ENCODE assay signal across 8 worm cellular contexts in the genomic region with DNA sequence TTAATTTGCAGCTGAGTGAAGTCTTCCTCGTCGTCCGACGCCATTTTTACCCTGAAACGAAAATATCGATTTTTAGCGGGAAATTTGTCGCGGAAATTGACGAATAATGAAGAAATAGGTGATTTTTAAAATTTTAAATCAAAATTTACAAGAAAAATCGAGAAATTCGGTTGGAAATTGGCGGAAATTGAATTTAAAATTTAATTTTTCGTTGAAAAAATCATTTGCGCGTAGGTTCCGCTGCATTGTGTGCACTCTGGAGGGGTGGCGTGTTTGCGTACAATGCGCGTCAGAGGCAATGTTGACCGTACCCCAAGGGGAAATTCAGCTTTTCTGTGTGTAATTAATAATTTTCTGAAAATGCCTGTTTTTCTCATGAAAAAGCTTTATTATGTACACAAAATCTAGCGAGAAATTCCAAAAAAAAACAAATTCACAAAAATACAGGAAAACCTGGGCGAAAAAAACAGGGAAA.
TF ChIP-seq lines count a peak whose summit lies in the region.

A gene (minus strand): TSS at position 51 of the 475 bp plus-strand sequence.

TF ChIP-seq in whole organism, L1 larva, 84 proteins besides CTCF, POLR2A, EP300 and RAD21 (continues in another document):
- peak; percentile 51; the same call in 1 of the 2 replicates for TF ChIP-seq ceh-88 (GFP tag; IDR thresholded peaks at IDR 0.05; lab: Robert Waterston, UW)
- TF ChIP-seq lsy-2 (tag; optimal IDR thresholded peaks at IDR 0.05; lab: Kevin White, UChicago): peak; percentile 90 to 98
- TF ChIP-seq snu-23 (GFP tag; optimal IDR thresholded peaks at IDR 0.05; lab: Kevin White, UChicago): peak; percentile 57
- TF ChIP-seq mef-2 (tag; optimal IDR thresholded peaks at IDR 0.05; lab: Kevin White, UChicago): no peak
- TF ChIP-seq blmp-1 (tag; optimal IDR thresholded peaks at IDR 0.05; lab: Kevin White, UChicago): peak; percentile 33
- no peak for TF ChIP-seq sptf-1 (tag; optimal IDR thresholded peaks at IDR 0.05; lab: Kevin White, UChicago)
- TF ChIP-seq sup-37 (GFP tag; optimal IDR thresholded peaks at IDR 0.05; lab: Kevin White, UChicago): no peak
- no peak for TF ChIP-seq nhr-76 (tag; optimal IDR thresholded peaks at IDR 0.05; lab: Kevin White, UChicago)
- TF ChIP-seq dsc-1 (tag; optimal IDR thresholded peaks at IDR 0.05; lab: Kevin White, UChicago): peak; percentile 13
- TF ChIP-seq Y116A8C.19 (tag; optimal IDR thresholded peaks at IDR 0.05; lab: Kevin White, UChicago; ENCODE audit: borderline replicate concordance): no peak

TF ChIP-seq in whole organism, L2 larva, 48 proteins besides CTCF, POLR2A, EP300 and RAD21 (continues in another document):
- TF ChIP-seq nhr-10 (tag; optimal IDR thresholded peaks at IDR 0.05; lab: Kevin White, UChicago) (no peak), C34F6.9 (tag; optimal IDR thresholded peaks at IDR 0.05; lab: Kevin White, UChicago) (peak; percentile 42), lin-13 (GFP tag; optimal IDR thresholded peaks at IDR 0.05; lab: Kevin White, UChicago) (peak; percentile 69), nhr-237 (tag; optimal IDR thresholded peaks at IDR 0.05; lab: Kevin White, UChicago) (no peak), lin-11 (tag; optimal IDR thresholded peaks at IDR 0.05; lab: Kevin White, UChicago) (peak; percentile 5), ama-1 (optimal IDR thresholded peaks at IDR 0.05; lab: Kevin White, UChicago) (peak; percentile 74), gmeb-1 (tag; optimal IDR thresholded peaks at IDR 0.05; lab: Kevin White, UChicago) (peak; percentile 49), sma-3 (GFP tag; optimal IDR thresholded peaks at IDR 0.05; lab: Kevin White, UChicago) (peak; percentile 21), egl-27 (tag; optimal IDR thresholded peaks at IDR 0.05; lab: Kevin White, UChicago) (peak; percentile 15), crh-2 (tag; optimal IDR thresholded peaks at IDR 0.05; lab: Kevin White, UChicago) (peak; percentile 56), nhr-25 (tag; optimal IDR thresholded peaks at IDR 0.05; lab: Kevin White, UChicago) (peak; percentile 60)

TF ChIP-seq in whole organism, L3 larva, 47 proteins besides CTCF, POLR2A, EP300 and RAD21 (continues in another document):
- peak; percentile 66 for TF ChIP-seq pha-4 (tag; optimal IDR thresholded peaks at IDR 0.05; lab: Kevin White, UChicago)
- peak; percentile 2 for TF ChIP-seq jun-1 (tag; optimal IDR thresholded peaks at IDR 0.05; lab: Kevin White, UChicago)
- TF ChIP-seq nhr-25 (tag; optimal IDR thresholded peaks at IDR 0.05; lab: Kevin White, UChicago): peak; percentile 6
- peak; percentile 50 for TF ChIP-seq ceh-28 (tag; optimal IDR thresholded peaks at IDR 0.05; lab: Kevin White, UChicago)
- no peak for TF ChIP-seq snpc-4 (tag; optimal IDR thresholded peaks at IDR 0.05; lab: Kevin White, UChicago)
- TF ChIP-seq nfya-1 (tag; optimal IDR thresholded peaks at IDR 0.05; lab: Kevin White, UChicago; ENCODE audit: insufficient read depth): peak; percentile 72
- no peak for TF ChIP-seq nhr-28 (tag; optimal IDR thresholded peaks at IDR 0.05; lab: Kevin White, UChicago)
- peak; percentile 3 for TF ChIP-seq egl-5 (tag; optimal IDR thresholded peaks at IDR 0.05; lab: Kevin White, UChicago)
- TF ChIP-seq elt-2 (tag; optimal IDR thresholded peaks at IDR 0.05; lab: Kevin White, UChicago): peak; percentile 38
- peak; percentile 86 for TF ChIP-seq ama-1 (optimal IDR thresholded peaks at IDR 0.05; lab: Kevin White, UChicago)
- peak; percentile 30 for TF ChIP-seq nhr-23 (tag; optimal IDR thresholded peaks at IDR 0.05; lab: Kevin White, UChicago)

TF ChIP-seq in whole organism, L4 larva, 104 proteins besides CTCF, POLR2A, EP300 and RAD21 (continues in another document):
- TF ChIP-seq mep-1 (tag; optimal IDR thresholded peaks at IDR 0.05; lab: Kevin White, UChicago): peak; percentile 45
- TF ChIP-seq arid-1 (GFP tag; conservative IDR thresholded peaks at IDR 0.05; lab: Robert Waterston, UW): 0 out of 2 replicates have a peak, but pooled peaks have one; percentile 33
- no peak for TF ChIP-seq spr-1 (tag; optimal IDR thresholded peaks at IDR 0.05; lab: Kevin White, UChicago)
- TF ChIP-seq lir-3 (tag; optimal IDR thresholded peaks at IDR 0.05; lab: Kevin White, UChicago): no peak
- TF ChIP-seq gei-8 (GFP tag; optimal IDR thresholded peaks at IDR 0.05; lab: Kevin White, UChicago): no peak
- TF ChIP-seq lin-39 (tag; optimal IDR thresholded peaks at IDR 0.05; lab: Kevin White, UChicago): no peak
- no peak for TF ChIP-seq ceh-62 (tag; optimal IDR thresholded peaks at IDR 0.05; lab: Kevin White, UChicago)
- TF ChIP-seq nhr-25 (tag; optimal IDR thresholded peaks at IDR 0.05; lab: Kevin White, UChicago; ENCODE audit: borderline replicate concordance, insufficient read depth): no peak
- TF ChIP-seq nhr-6 (tag; optimal IDR thresholded peaks at IDR 0.05; lab: Kevin White, UChicago): no peak
- TF ChIP-seq Y5F2A.4 (GFP tag; optimal IDR thresholded peaks at IDR 0.05; lab: Kevin White, UChicago): no peak
- no peak for TF ChIP-seq ztf-7 (tag; optimal IDR thresholded peaks at IDR 0.05; lab: Kevin White, UChicago)

TF ChIP-seq in whole organism, early embryonic, 17 proteins besides CTCF, POLR2A, EP300 and RAD21:
- TF ChIP-seq F13C5.2 (tag; optimal IDR thresholded peaks at IDR 0.05; lab: Kevin White, UChicago) (peak; percentile 51), tbx-11 (GFP tag; IDR thresholded peaks at IDR 0.05; lab: Robert Waterston, UW) (no peak)
TF ChIP-seq in whole organism, early embryonic: peak in this region for 1.

TF ChIP-seq in whole organism, late embryonic, 69 proteins besides CTCF, POLR2A, EP300 and RAD21:
- TF ChIP-seq dve-1 (tag; optimal IDR thresholded peaks at IDR 0.05; lab: Kevin White, UChicago) (no peak), pax-1 (tag; optimal IDR thresholded peaks at IDR 0.05; lab: Kevin White, UChicago) (peak; percentile 84), madf-2 (tag; optimal IDR thresholded peaks at IDR 0.05; lab: Kevin White, UChicago) (peak; percentile 1), tbx-2 (tag; optimal IDR thresholded peaks at IDR 0.05; lab: Kevin White, UChicago) (peak; percentile 4), ceh-19 (GFP tag; optimal IDR thresholded peaks at IDR 0.05; lab: Kevin White, UChicago) (no peak), ceh-48 (tag; optimal IDR thresholded peaks at IDR 0.05; lab: Kevin White, UChicago) (peak; percentile 13), hlh-13 (GFP tag; optimal IDR thresholded peaks at IDR 0.05; lab: Kevin White, UChicago) (no peak), K09A11.1 (tag; optimal IDR thresholded peaks at IDR 0.05; lab: Kevin White, UChicago; ENCODE audit: insufficient read depth) (no peak), mec-3 (tag; optimal IDR thresholded peaks at IDR 0.05; lab: Kevin White, UChicago; ENCODE audit: borderline replicate concordance) (no peak), nfya-1 (tag; optimal IDR thresholded peaks at IDR 0.05; lab: Kevin White, UChicago) (peak; percentile 56), unc-42 (tag; optimal IDR thresholded peaks at IDR 0.05; lab: Kevin White, UChicago) (peak; percentile 53)

TF ChIP-seq in whole organism, mixed stage, embryonic, 35 proteins besides CTCF, POLR2A, EP300 and RAD21:
- TF ChIP-seq ceh-43 (GFP tag; optimal IDR thresholded peaks at IDR 0.05; lab: Kevin White, UChicago) (no peak), ces-1 (GFP tag; optimal IDR thresholded peaks at IDR 0.05; lab: Kevin White, UChicago) (peak; percentile 45), mep-1 (tag; optimal IDR thresholded peaks at IDR 0.05; lab: Kevin White, UChicago) (peak; percentile 1), lin-13 (tag; optimal IDR thresholded peaks at IDR 0.05; lab: Kevin White, UChicago) (peak; percentile 59), unc-120 (tag; optimal IDR thresholded peaks at IDR 0.05; lab: Kevin White, UChicago; ENCODE audit: poor library complexity, severe bottlenecking) (no peak), lsy-2 (tag; optimal IDR thresholded peaks at IDR 0.05; lab: Kevin White, UChicago) (peak; percentile 95), pha-4 (tag; optimal IDR thresholded peaks at IDR 0.05; lab: Kevin White, UChicago) (peak; percentile 49), nhr-237 (tag; optimal IDR thresholded peaks at IDR 0.05; lab: Kevin White, UChicago) (peak; percentile 2)

TF ChIP-seq in whole organism, young adult, 124 proteins besides CTCF, POLR2A, EP300 and RAD21 (continues in another document):
- TF ChIP-seq cebp-1 (GFP tag; IDR thresholded peaks at IDR 0.05; lab: Robert Waterston, UW) (0 out of 2 replicates have a peak, but pooled peaks have one; percentile 27), cebp-1 (tag; optimal IDR thresholded peaks at IDR 0.05; lab: Kevin White, UChicago) (peak; percentile 60), nfya-2 (GFP tag; IDR thresholded peaks at IDR 0.05; lab: Robert Waterston, UW) (no peak), T26A5.8 (tag; optimal IDR thresholded peaks at IDR 0.05; lab: Kevin White, UChicago) (no peak), snpc-3.4 (tag; optimal IDR thresholded peaks at IDR 0.05; lab: Kevin White, UChicago) (peak; percentile 13), madf-3 (GFP tag; IDR thresholded peaks at IDR 0.05; lab: Robert Waterston, UW) (no peak), repo-1 (tag; optimal IDR thresholded peaks at IDR 0.05; lab: Kevin White, UChicago) (no peak), attf-5 (GFP tag; optimal IDR thresholded peaks at IDR 0.05; lab: Kevin White, UChicago) (peak; percentile 34), ekl-4 (GFP tag; IDR thresholded peaks at IDR 0.05; lab: Robert Waterston, UW) (no peak), mcd-1 (GFP tag; IDR thresholded peaks at IDR 0.05; lab: Robert Waterston, UW) (peak; percentile 57; the same call in 1 of the 2 replicates), dpff-1 (tag; optimal IDR thresholded peaks at IDR 0.05; lab: Kevin White, UChicago) (no peak), efl-1 (GFP tag; optimal IDR thresholded peaks at IDR 0.05; lab: Kevin White, UChicago) (peak; percentile 15), pbrm-1 (GFP tag; IDR thresholded peaks at IDR 0.05; lab: Robert Waterston, UW) (peak; percentile 17; the same call in 1 of the 2 replicates), F23B12.7 (tag; optimal IDR thresholded peaks at IDR 0.05; lab: Kevin White, UChicago; ENCODE audit: insufficient read depth) (peak; percentile 47), D2030.7 (GFP tag; IDR thresholded peaks at IDR 0.05; lab: Robert Waterston, UW) (peak; percentile 26; the same call in 1 of the 2 replicates), B0019.2 (GFP tag; conservative IDR thresholded peaks at IDR 0.05; lab: Robert Waterston, UW) (peak; percentile 52; the same call in 1 of the 2 replicates), lin-54 (GFP tag; optimal IDR thresholded peaks at IDR 0.05; lab: Kevin White, UChicago) (peak; percentile 10), rcor-1 (GFP tag; IDR thresholded peaks at IDR 0.05; lab: Robert Waterston, UW) (0 out of 2 replicates have a peak, but pooled peaks have one; percentile 18), snpc-1.3 (tag; optimal IDR thresholded peaks at IDR 0.05; lab: Kevin White, UChicago; ENCODE audit: insufficient read depth) (no peak), ztf-26 (tag; optimal IDR thresholded peaks at IDR 0.05; lab: Kevin White, UChicago) (no peak), lin-40 (tag; optimal IDR thresholded peaks at IDR 0.05; lab: Kevin White, UChicago) (peak; percentile 39), F37B4.10 (GFP tag; IDR thresholded peaks at IDR 0.05; lab: Robert Waterston, UW) (no peak), attf-3 (GFP tag; conservative IDR thresholded peaks at IDR 0.05; lab: Robert Waterston, UW) (0 out of 2 replicates have a peak, but pooled peaks have one; percentile 21)
